Worm (Caenorhabditis elegans): ENCODE results near the gene nhl-1.
A peak's percentile ranks its signal among the peaks of the same experiment; 100 is the strongest.

nhl-1 gene

DNA sequence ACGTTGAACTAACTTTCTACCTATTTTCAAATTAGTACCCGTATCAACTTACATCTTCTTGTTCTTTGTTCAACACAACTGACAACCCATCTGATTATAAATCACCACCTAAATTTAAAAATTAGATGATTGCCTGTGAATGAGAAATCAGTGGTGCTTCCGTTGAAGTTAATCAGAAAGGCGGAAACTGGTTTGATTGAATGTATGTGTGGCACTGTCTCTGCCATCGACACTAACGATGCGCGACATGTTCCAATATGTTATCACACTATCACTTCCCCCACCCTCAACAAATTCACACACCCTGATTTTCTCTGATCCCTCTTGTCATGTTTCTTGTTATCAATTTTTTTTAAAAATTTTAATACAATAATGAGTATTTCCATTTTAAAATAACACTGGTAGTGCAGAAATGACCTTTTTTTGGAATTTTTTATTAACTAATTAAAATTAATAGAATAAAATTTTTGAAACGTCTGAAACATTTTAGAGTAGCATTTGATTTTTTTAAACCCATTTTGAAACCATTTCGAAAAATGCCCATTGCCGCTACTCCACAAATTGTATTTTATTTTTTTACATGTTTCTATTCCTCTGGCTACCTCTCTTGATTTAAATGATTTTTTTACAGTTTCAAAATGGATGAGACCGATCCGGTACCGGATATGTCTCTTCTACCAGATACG, 34.6 kb downstream of the nhl-1 start, which contains the start of gene ced-11:
TSS of gene ced-11 (plus strand) at position 636 of the 686 bp plus-strand sequence.
- TF ChIP-seq scrt-1 (GFP tag; IDR thresholded peaks at IDR 0.05), result no peak
- TF ChIP-seq ceh-13 (GFP tag; optimal IDR thresholded peaks at IDR 0.05), result no peak
- no peak for TF ChIP-seq ets-7 (tag; optimal IDR thresholded peaks at IDR 0.05)
- no peak for TF ChIP-seq hnd-1 (tag; optimal IDR thresholded peaks at IDR 0.05)
- TF ChIP-seq hmbx-1 (tag; optimal IDR thresholded peaks at IDR 0.05), result no peak
- TF ChIP-seq ama-1 (optimal IDR thresholded peaks at IDR 0.05), result no peak
- no peak for TF ChIP-seq sea-1 (GFP tag; conservative IDR thresholded peaks at IDR 0.05)

DNA sequence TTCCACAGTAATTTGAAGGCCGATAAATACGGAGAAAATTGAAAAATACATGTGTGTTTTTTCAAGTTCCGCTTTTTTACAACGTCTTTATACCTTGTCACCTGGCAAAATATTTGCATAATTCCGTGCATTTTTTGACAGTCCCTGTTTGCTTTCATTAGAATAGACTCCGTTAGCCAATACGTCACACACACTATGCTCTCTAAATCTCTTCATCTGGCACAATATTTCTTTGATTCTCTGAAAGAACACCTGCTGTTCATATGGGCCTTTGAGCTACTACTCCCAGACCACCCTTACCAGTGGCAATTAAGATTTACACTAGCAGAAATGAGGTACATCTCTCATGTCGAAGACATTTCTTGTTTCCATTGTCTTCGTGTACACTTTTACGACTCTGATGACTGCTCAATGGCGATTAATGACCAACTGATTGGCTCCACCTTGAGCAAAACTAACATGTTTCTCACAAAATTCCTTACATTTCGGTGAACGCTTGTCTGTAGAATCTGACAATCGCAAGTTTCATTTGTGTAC, 35.3 kb downstream of the nhl-1 start, which contains the start of gene grl-11:
TSS of gene grl-11 (minus strand) at position 51 of the 537 bp plus-strand sequence.
- TF ChIP-seq hmg-4 (GFP tag; optimal IDR thresholded peaks at IDR 0.05) (no peak), ceh-13 (GFP tag; optimal IDR thresholded peaks at IDR 0.05) (no peak), flt-1 (GFP tag; IDR thresholded peaks at IDR 0.05) (no peak), tbx-11 (GFP tag; IDR thresholded peaks at IDR 0.05) (no peak), hmbx-1 (tag; optimal IDR thresholded peaks at IDR 0.05) (no peak), hnd-1 (tag; optimal IDR thresholded peaks at IDR 0.05) (no peak), B0310.2 (tag; optimal IDR thresholded peaks at IDR 0.05) (no peak), pes-1 (GFP tag; IDR thresholded peaks at IDR 0.05) (no peak), tra-4 (tag; optimal IDR thresholded peaks at IDR 0.05) (no peak), tbx-37 (GFP tag; conservative IDR thresholded peaks at IDR 0.05) (no peak), scrt-1 (GFP tag; IDR thresholded peaks at IDR 0.05) (no peak)

DNA sequence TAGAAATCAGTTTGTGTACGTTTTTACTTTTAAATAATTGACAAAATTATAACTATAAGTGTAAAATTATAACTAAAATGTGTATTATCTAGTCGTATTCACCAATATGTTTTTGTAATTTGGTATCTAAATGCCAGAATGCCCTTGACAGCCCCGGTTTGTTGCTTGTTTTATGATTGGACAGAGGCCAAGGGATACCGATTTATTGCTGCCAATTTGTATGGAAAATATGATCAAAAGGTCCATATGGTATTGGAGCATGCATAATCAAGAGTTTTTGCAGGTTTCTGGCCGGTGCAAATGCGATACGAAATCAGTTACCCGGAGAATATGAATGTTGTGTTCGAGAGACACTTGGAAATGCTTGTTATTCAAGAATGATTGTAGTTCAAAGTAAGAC, 38.0 kb downstream of the nhl-1 start:
- TF ChIP-seq ets-7 (tag; optimal IDR thresholded peaks at IDR 0.05), result no peak
- no peak for TF ChIP-seq tbx-11 (GFP tag; IDR thresholded peaks at IDR 0.05)
- no peak for TF ChIP-seq tra-4 (tag; optimal IDR thresholded peaks at IDR 0.05)
- TF ChIP-seq flt-1 (GFP tag; IDR thresholded peaks at IDR 0.05), result no peak
- no peak for TF ChIP-seq hmg-4 (GFP tag; optimal IDR thresholded peaks at IDR 0.05)
- no peak for TF ChIP-seq tbx-37 (GFP tag; conservative IDR thresholded peaks at IDR 0.05)
- no peak for TF ChIP-seq aly-1 (tag; optimal IDR thresholded peaks at IDR 0.05)
- TF ChIP-seq sea-1 (GFP tag; conservative IDR thresholded peaks at IDR 0.05), result no peak
- TF ChIP-seq ceh-13 (GFP tag; optimal IDR thresholded peaks at IDR 0.05), result no peak
- no peak for TF ChIP-seq pes-1 (GFP tag; IDR thresholded peaks at IDR 0.05)
- no peak for TF ChIP-seq hmbx-1 (tag; optimal IDR thresholded peaks at IDR 0.05)
- TF ChIP-seq ama-1 (optimal IDR thresholded peaks at IDR 0.05), result no peak
- no peak for TF ChIP-seq B0310.2 (tag; optimal IDR thresholded peaks at IDR 0.05)
- no peak for TF ChIP-seq scrt-1 (GFP tag; IDR thresholded peaks at IDR 0.05)
- TF ChIP-seq hnd-1 (tag; optimal IDR thresholded peaks at IDR 0.05), result no peak
- TF ChIP-seq ceh-36 (tag; optimal IDR thresholded peaks at IDR 0.05), result no peak
- TF ChIP-seq F13C5.2 (tag; optimal IDR thresholded peaks at IDR 0.05), result no peak

DNA sequence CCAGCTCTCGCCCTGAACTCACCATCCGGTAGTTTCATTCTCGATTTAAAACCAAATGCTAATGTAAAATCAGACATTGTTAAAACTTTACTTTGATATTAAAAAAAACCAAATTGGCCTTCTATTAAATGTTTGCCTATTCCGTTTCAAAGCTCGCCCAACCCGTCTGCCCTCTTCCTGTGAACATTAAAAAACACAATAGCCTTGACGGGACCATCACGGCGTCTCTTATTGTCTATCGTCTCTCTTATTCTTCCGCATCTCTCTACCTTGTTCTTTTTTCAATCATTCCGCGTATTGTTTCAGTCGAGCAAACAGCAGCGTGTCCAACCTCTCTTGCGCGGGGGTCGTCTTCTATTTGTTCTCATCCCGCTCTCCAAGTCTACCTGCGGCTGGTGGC, 39.1 kb downstream of the nhl-1 start, which contains the start of gene ZK512.1:
TSS of gene ZK512.1 (plus strand) at position 301 of the 400 bp plus-strand sequence.
- TF ChIP-seq ama-1 (optimal IDR thresholded peaks at IDR 0.05) (no peak), hmg-4 (GFP tag; optimal IDR thresholded peaks at IDR 0.05) (peak; percentile 23)

DNA sequence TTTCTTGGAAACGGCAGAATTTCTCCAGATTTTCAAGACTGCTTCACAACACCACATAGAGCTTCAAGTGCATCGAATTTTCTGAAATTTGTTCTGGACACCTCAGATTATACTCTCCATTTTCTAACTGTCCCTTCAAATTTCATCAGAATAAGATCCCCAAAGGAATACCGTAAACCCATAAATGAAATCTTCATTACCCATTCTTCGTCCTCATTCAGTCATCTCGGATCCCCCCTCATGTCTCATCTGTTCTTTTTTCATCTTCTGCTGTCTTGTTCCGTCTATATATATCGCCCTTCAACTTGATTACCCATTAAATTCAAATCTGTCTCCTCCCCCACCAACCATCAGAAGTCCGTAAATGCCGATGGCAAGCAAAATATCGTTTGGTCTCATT, 39.6 kb downstream of the nhl-1 start:
- TF ChIP-seq ets-7 (tag; optimal IDR thresholded peaks at IDR 0.05), result no peak
- TF ChIP-seq hmbx-1 (tag; optimal IDR thresholded peaks at IDR 0.05), result no peak
- TF ChIP-seq ceh-36 (tag; optimal IDR thresholded peaks at IDR 0.05), result no peak

DNA sequence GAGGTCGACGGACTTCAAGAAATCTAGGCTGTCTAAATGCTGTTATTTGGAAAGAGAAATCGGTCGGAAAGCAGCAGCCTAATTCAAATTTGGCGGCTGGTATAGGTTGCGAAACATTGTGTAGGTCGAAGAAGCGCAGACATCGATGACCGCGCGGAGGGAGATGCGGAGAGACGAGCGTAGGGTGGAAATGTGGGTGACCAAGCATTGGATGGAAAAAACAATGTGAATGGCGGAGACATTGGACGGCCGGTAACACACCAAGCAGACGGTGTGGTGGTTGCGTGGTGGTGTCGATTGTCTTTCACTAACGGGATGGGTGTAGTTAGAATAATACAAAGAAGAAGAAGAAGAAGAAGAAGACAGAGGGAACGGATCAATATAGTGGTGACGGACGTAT, 41.2 kb downstream of the nhl-1 start:
- TF ChIP-seq flt-1 (GFP tag; IDR thresholded peaks at IDR 0.05) (no peak), B0310.2 (tag; optimal IDR thresholded peaks at IDR 0.05) (no peak), scrt-1 (GFP tag; IDR thresholded peaks at IDR 0.05) (no peak), tbx-37 (GFP tag; conservative IDR thresholded peaks at IDR 0.05) (no peak), hnd-1 (tag; optimal IDR thresholded peaks at IDR 0.05) (no peak), tbx-11 (GFP tag; IDR thresholded peaks at IDR 0.05) (no peak), aly-1 (tag; optimal IDR thresholded peaks at IDR 0.05) (peak; percentile 19), hmg-4 (GFP tag; optimal IDR thresholded peaks at IDR 0.05) (peak; percentile 80), F13C5.2 (tag; optimal IDR thresholded peaks at IDR 0.05) (peak; percentile 67), hmbx-1 (tag; optimal IDR thresholded peaks at IDR 0.05) (no peak), ama-1 (optimal IDR thresholded peaks at IDR 0.05) (no peak), ceh-36 (tag; optimal IDR thresholded peaks at IDR 0.05) (no peak), tra-4 (tag; optimal IDR thresholded peaks at IDR 0.05) (no peak), ceh-13 (GFP tag; optimal IDR thresholded peaks at IDR 0.05) (no peak), ets-7 (tag; optimal IDR thresholded peaks at IDR 0.05) (no peak)

DNA sequence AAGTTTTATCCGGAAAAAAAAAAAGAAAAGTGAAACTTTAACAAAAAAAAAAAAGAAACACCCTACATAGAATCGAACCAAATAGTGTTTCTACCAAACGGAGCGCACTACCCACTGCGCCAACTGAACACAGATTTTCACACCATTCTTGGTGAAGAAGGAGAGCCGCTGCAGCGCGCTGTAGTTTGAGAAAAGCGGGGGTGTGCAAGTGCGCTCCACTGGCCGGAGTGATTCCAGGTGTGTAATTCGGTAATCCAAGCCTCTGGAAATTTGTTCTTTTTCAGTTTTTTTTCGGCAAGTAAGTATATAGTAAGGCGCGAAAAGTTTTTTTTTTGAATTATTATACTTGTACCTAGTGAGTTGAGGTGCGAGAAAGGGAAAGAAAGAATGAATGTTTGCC, 42.8 kb downstream of the nhl-1 start:
- peak; percentile 77 for TF ChIP-seq pes-1 (GFP tag; IDR thresholded peaks at IDR 0.05)
- TF ChIP-seq flt-1 (GFP tag; IDR thresholded peaks at IDR 0.05), result peak; percentile 53
- peak; percentile 69; the same call in 1 of the 2 replicates for TF ChIP-seq scrt-1 (GFP tag; IDR thresholded peaks at IDR 0.05)
- 0 out of 2 replicates have a peak, but pooled peaks have one; percentile 35 for TF ChIP-seq tbx-37 (GFP tag; conservative IDR thresholded peaks at IDR 0.05)

DNA sequence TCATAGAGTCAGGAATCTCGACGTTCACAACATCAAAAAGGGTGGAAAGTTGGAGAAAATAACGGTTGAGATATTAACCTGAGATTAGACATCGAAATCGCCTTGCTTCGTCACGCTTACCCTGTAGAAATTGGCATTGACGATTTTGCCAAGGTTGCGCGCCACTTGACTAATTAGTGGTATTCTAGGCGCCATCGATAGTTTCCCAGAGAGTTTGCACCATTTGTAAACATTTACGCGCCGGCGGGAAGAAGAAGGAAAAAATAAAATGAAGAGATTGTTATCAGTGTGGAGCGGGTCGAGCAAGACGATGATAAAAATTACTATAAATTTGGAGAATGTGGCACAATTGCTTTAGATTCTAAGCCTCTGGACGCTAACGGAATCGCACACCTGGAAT, 43.4 kb downstream of the nhl-1 start:
- TF ChIP-seq hmbx-1 (tag; optimal IDR thresholded peaks at IDR 0.05), result no peak
- TF ChIP-seq ceh-13 (GFP tag; optimal IDR thresholded peaks at IDR 0.05), result no peak
- no peak for TF ChIP-seq tra-4 (tag; optimal IDR thresholded peaks at IDR 0.05)
- TF ChIP-seq ets-7 (tag; optimal IDR thresholded peaks at IDR 0.05), result no peak
- TF ChIP-seq hnd-1 (tag; optimal IDR thresholded peaks at IDR 0.05), result no peak
- TF ChIP-seq F13C5.2 (tag; optimal IDR thresholded peaks at IDR 0.05), result no peak
- TF ChIP-seq ama-1 (optimal IDR thresholded peaks at IDR 0.05), result no peak
- TF ChIP-seq hmg-4 (GFP tag; optimal IDR thresholded peaks at IDR 0.05), result no peak
- no peak for TF ChIP-seq pes-1 (GFP tag; IDR thresholded peaks at IDR 0.05)
- no peak for TF ChIP-seq scrt-1 (GFP tag; IDR thresholded peaks at IDR 0.05)
- no peak for TF ChIP-seq tbx-11 (GFP tag; IDR thresholded peaks at IDR 0.05)
- no peak for TF ChIP-seq ceh-36 (tag; optimal IDR thresholded peaks at IDR 0.05)
- no peak for TF ChIP-seq sea-1 (GFP tag; conservative IDR thresholded peaks at IDR 0.05)
- no peak for TF ChIP-seq B0310.2 (tag; optimal IDR thresholded peaks at IDR 0.05)
- no peak for TF ChIP-seq tbx-37 (GFP tag; conservative IDR thresholded peaks at IDR 0.05)
- no peak for TF ChIP-seq flt-1 (GFP tag; IDR thresholded peaks at IDR 0.05)
- TF ChIP-seq aly-1 (tag; optimal IDR thresholded peaks at IDR 0.05), result no peak

All from whole organism, early embryonic.